Fruit fly (Drosophila melanogaster) whole organism, prepupa: Measurements from ENCODE around the gene dmrt99B.

ENCODE experiments used
- CG11294 ChIP-seq: fragments of 200-800 bp; sonication (Bioruptor generic); IDR thresholded peaks from 2 replicates; pipeline ENCODE4 v1.3.6; 2022; ENCODE audit warnings: missing biosample characterization, missing genetic modification characterization
- CG11902 ChIP-seq: fragments of 200-800 bp; sonication (Bioruptor generic); optimal IDR thresholded peaks from 3 replicates; lab custom pipeline; 2016; ENCODE audit warnings: missing biosample characterization, missing genetic modification characterization
- CG4318 ChIP-seq: fragments of 200-800 bp; sonication (Bioruptor generic); optimal IDR thresholded peaks from 3 replicates; lab custom pipeline; 2017; ENCODE audit warnings: missing biosample characterization, mild to moderate bottlenecking, missing genetic modification characterization
- CG6163 ChIP-seq: fragments of 200-800 bp; sonication (Bioruptor generic); IDR thresholded peaks from 3 replicates; pipeline ENCODE4 v1.3.6; 2022; ENCODE audit warnings: missing biosample characterization, missing genetic modification characterization
- CG6808 ChIP-seq: fragments of 200-800 bp; sonication (Bioruptor generic); optimal IDR thresholded peaks from 3 replicates; lab custom pipeline; 2017; ENCODE audit warnings: missing biosample characterization, missing genetic modification characterization, mild to moderate bottlenecking, moderate library complexity, missing genetic modification reagents
- CG6854 ChIP-seq: fragments of 200-800 bp; sonication (Bioruptor generic); optimal IDR thresholded peaks from 2 replicates; lab custom pipeline; 2017; ENCODE audit warnings: missing biosample characterization, mild to moderate bottlenecking, missing genetic modification characterization
- CG7368 ChIP-seq: fragments of 200-800 bp; sonication (Bioruptor generic); optimal IDR thresholded peaks from 3 replicates; lab custom pipeline; 2016; ENCODE audit warnings: missing biosample characterization, missing genetic modification characterization
- CG8319 ChIP-seq: fragments of 200-800 bp; sonication (Bioruptor generic); optimal IDR thresholded peaks from 3 replicates; lab custom pipeline; 2016; ENCODE audit warnings: missing biosample characterization, missing genetic modification characterization
- CG8632 ChIP-seq: fragments of 200-800 bp; sonication (Bioruptor generic); optimal IDR thresholded peaks from 3 replicates; lab custom pipeline; 2016; ENCODE audit warnings: missing biosample characterization, missing genetic modification characterization
- CG9139 ChIP-seq: fragments of 200-800 bp; sonication (Bioruptor generic); optimal IDR thresholded peaks from 3 replicates; lab custom pipeline; 2017; ENCODE audit warnings: missing biosample characterization, mild to moderate bottlenecking, missing genetic modification characterization
- Eip75B ChIP-seq: fragments of 200-800 bp; sonication (Bioruptor generic); optimal IDR thresholded peaks from 3 replicates; lab custom pipeline; 2016; ENCODE audit warnings: missing biosample characterization, missing genetic modification characterization
- Ets96B ChIP-seq: fragments of 200-800 bp; optimal IDR thresholded peaks from 2 replicates; lab custom pipeline; 2019; ENCODE audit warnings: missing biosample characterization, mild to moderate bottlenecking, missing genetic modification characterization, moderate library complexity
- Gug ChIP-seq: fragments of 200-800 bp; sonication (Bioruptor generic); IDR thresholded peaks from 2 replicates; pipeline ENCODE4 v1.3.6; 2022; ENCODE audit warnings: missing biosample characterization, missing genetic modification characterization
- Hr39 ChIP-seq: fragments of 200-800 bp; sonication (Bioruptor generic); optimal IDR thresholded peaks from 2 replicates; lab custom pipeline; 2016; ENCODE audit warnings: missing biosample characterization, missing genetic modification characterization
- Hr4 ChIP-seq: fragments of 200-800 bp; sonication (Bioruptor generic); optimal IDR thresholded peaks from 3 replicates; lab custom pipeline; 2016; ENCODE audit warnings: missing biosample characterization, missing genetic modification characterization
- OdsH ChIP-seq: fragments of 200-800 bp; sonication (Bioruptor generic); optimal IDR thresholded peaks from 3 replicates; lab custom pipeline; 2016; ENCODE audit warnings: missing biosample characterization, missing genetic modification characterization
- Sox15 ChIP-seq: fragments of 200-800 bp; sonication (Bioruptor generic); optimal IDR thresholded peaks from 3 replicates; lab custom pipeline; 2016; ENCODE audit warnings: missing biosample characterization, missing genetic modification characterization
- acj6 ChIP-seq: fragments of 200-800 bp; sonication (Bioruptor generic); optimal IDR thresholded peaks from 3 replicates; lab custom pipeline; 2016; ENCODE audit warnings: missing biosample characterization, missing genetic modification characterization
- fd85E ChIP-seq: fragments of 200-800 bp; sonication (Bioruptor generic); optimal IDR thresholded peaks from 3 replicates; lab custom pipeline; 2016; ENCODE audit warnings: missing biosample characterization, missing genetic modification characterization
- net ChIP-seq: fragments of 200-800 bp; sonication (Bioruptor generic); optimal IDR thresholded peaks from 3 replicates; lab custom pipeline; 2016; ENCODE audit warnings: missing biosample characterization, missing genetic modification characterization
- pdm3 ChIP-seq: fragments of 200-800 bp; sonication (Bioruptor generic); optimal IDR thresholded peaks from 3 replicates; lab custom pipeline; 2016; ENCODE audit warnings: missing biosample characterization, missing genetic modification characterization
- spab ChIP-seq: fragments of 200-800 bp; sonication (Bioruptor generic); optimal IDR thresholded peaks from 2 replicates; lab custom pipeline; 2017; ENCODE audit warnings: missing biosample characterization, mild to moderate bottlenecking, missing genetic modification characterization, missing genetic modification reagents
- ss ChIP-seq, 2 experiments: fragments of 200-800 bp; sonication (Bioruptor generic); optimal IDR thresholded peaks; 2 replicates in 1 of 2; 3 replicates in 1 of 2; lab custom pipeline; 2017 to 2018; ENCODE audit warnings: mild to moderate bottlenecking in 2 of 2, missing biosample characterization in 2 of 2, missing genetic modification characterization in 2 of 2, moderate library complexity in 1 of 2
- topi ChIP-seq: fragments of 200-800 bp; sonication (Bioruptor generic); optimal IDR thresholded peaks from 3 replicates; lab custom pipeline; 2016; ENCODE audit warnings: missing biosample characterization, missing genetic modification characterization
- vri ChIP-seq: fragments of 200-800 bp; sonication (Bioruptor generic); optimal IDR thresholded peaks from 3 replicates; lab custom pipeline; 2016; ENCODE audit warnings: missing biosample characterization, mild to moderate bottlenecking, missing genetic modification characterization

Gene dmrt99B

DNA sequence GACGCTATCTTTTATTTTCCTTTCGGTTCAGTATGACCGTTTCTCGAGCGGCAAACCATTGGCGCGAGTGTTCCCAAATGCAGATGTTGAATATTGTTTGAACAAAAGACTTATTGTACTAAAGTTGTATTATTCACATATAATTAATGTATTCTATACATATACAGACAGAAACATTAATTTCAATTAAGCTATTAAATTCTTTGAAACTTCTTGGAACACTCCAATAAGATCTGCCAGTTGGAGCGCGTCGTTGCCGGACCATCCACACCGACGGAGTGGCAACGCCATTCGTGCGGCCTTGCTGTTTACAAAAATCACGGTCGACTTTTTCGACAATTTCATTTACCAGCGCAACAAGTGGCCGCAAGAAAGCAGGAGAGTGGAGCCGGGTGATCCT lies 52.7 kb downstream of the dmrt99B start, which contains the start of the genes Wdr24 and IntS11 (continued):
- TF ChIP-seq Eip75B (GFP tag; lab: Kevin White, UChicago), result no peak
- no peak for TF ChIP-seq CG7368
- peak; percentile 87 for TF ChIP-seq vri (GFP tag; lab: Kevin White, UChicago)
- peak; percentile 84 for TF ChIP-seq CG8319 (GFP tag; lab: Kevin White, UChicago)
- TF ChIP-seq Sox15, result peak; percentile 99
- TF ChIP-seq CG11902 (GFP tag; lab: Kevin White, UChicago), result peak; percentile 99
- peak; percentile 93 for TF ChIP-seq Ets96B (tag; lab: Kevin White, UChicago)
- peak in 1 of 2 experiments; percentile 88 for TF ChIP-seq ss (GFP tag; optimal IDR thresholded peaks at IDR 0.05; lab: Kevin White, UChicago)
- TF ChIP-seq Gug (GFP tag; lab: Robert Waterston, UW), result peak; percentile 98
- TF ChIP-seq CG6163, result peak; percentile 98
- TF ChIP-seq Hr39 (GFP tag; lab: Kevin White, UChicago), result peak; percentile 98
- TF ChIP-seq CG6854 (GFP tag; lab: Kevin White, UChicago), result peak; percentile 29
- peak; percentile 97 for TF ChIP-seq OdsH (GFP tag; lab: Kevin White, UChicago)
- no peak for TF ChIP-seq CG4318 (GFP tag; lab: Kevin White, UChicago)
- peak; percentile 96 for TF ChIP-seq Hr4 (GFP tag; lab: Kevin White, UChicago)
- peak; percentile 92 for TF ChIP-seq CG8632 (GFP tag; lab: Kevin White, UChicago)
- TF ChIP-seq CG9139 (GFP tag; lab: Kevin White, UChicago), result no peak
- TF ChIP-seq pdm3 (GFP tag; lab: Kevin White, UChicago), result peak; percentile 97
- TF ChIP-seq acj6 (GFP tag; lab: Kevin White, UChicago), result peak; percentile 95
- TF ChIP-seq CG11294 (GFP tag; lab: Robert Waterston, UW), result peak; percentile 98
- TF ChIP-seq spab (GFP tag; lab: Kevin White, UChicago), result no peak
- TF ChIP-seq topi (GFP tag; lab: Kevin White, UChicago), result peak; percentile 96
- TF ChIP-seq fd85E (GFP tag; lab: Kevin White, UChicago), result no peak
- peak; percentile 82 for TF ChIP-seq net (GFP tag; lab: Kevin White, UChicago)
- TF ChIP-seq CG6808 (GFP tag; lab: Kevin White, UChicago), result no peak
